Fruit fly (Drosophila melanogaster): Measurements from ENCODE around the gene Cox11.

dm6 chr2L:5567103-5567502, 40.3 kb downstream of the Cox11 start:
- no peak for TF ChIP-seq psq (optimal IDR thresholded peaks at IDR 0.05)
- TF ChIP-seq Myc (optimal IDR thresholded peaks at IDR 0.05) = no peak
- TF ChIP-seq h (optimal IDR thresholded peaks at IDR 0.05) = no peak
- no peak for TF ChIP-seq Sin3A (optimal IDR thresholded peaks at IDR 0.05)
- TF ChIP-seq ttk (optimal IDR thresholded peaks at IDR 0.05) = no peak

Data from Kc167 (cell line).